Worm (Caenorhabditis elegans): ENCODE results near the gene F10C1.23.

Gene F10C1.23

ce11 chrII:5781935-5782921 lies 24.4 kb downstream of the F10C1.23 start, which contains the start of gene K05F1.6 (continued):
- TF ChIP-seq dmd-4 (tag; optimal IDR thresholded peaks at IDR 0.05) (no peak), nhr-23 (tag; optimal IDR thresholded peaks at IDR 0.05) (no peak), sma-9 (GFP tag; optimal IDR thresholded peaks at IDR 0.05) (peak; percentile 62), sma-9 (tag; optimal IDR thresholded peaks at IDR 0.05) (no peak)

DNA sequence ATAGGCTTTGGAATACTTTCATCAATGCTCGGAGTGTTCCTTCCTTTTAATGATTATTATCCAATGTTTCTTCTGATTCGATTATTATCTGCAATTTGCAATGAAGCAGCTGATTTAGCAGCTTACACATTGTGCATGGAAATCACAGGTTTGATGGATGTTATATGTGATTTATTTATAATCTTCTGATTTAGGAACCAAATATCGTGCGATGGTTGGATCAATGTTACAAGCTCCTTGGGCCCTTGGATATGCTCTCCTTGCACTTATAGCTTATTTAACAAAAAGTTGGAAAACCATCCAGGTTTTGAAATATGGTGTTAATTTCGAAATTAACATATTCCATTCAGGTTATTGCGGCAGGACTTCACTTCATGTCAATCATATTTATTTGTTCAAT lies 27.7 kb downstream of the F10C1.23 start:
- TF ChIP-seq peb-1 (tag; optimal IDR thresholded peaks at IDR 0.05) (no peak), nhr-77 (tag; optimal IDR thresholded peaks at IDR 0.05) (no peak), gmeb-1 (tag; optimal IDR thresholded peaks at IDR 0.05) (no peak), F13H6.1 (tag; optimal IDR thresholded peaks at IDR 0.05) (no peak), blmp-1 (tag; optimal IDR thresholded peaks at IDR 0.05; ENCODE audit: insufficient read depth) (no peak), nhr-129 (tag; optimal IDR thresholded peaks at IDR 0.05) (no peak), ama-1 (optimal IDR thresholded peaks at IDR 0.05) (no peak), ZK546.5 (tag; optimal IDR thresholded peaks at IDR 0.05) (no peak), lin-13 (GFP tag; optimal IDR thresholded peaks at IDR 0.05) (no peak), crh-2 (tag; optimal IDR thresholded peaks at IDR 0.05) (no peak), elt-1 (tag; optimal IDR thresholded peaks at IDR 0.05) (no peak), nhr-25 (tag; optimal IDR thresholded peaks at IDR 0.05) (no peak), nhr-10 (tag; optimal IDR thresholded peaks at IDR 0.05) (no peak), unc-62 (GFP tag; optimal IDR thresholded peaks at IDR 0.05) (no peak)

ce11 chrII:5788815-5789214 lies 31.0 kb downstream of the F10C1.23 start, which contains the start of gene K05F1.13:
Gene K05F1.13 (plus strand): TSS chrII:5789115.
- TF ChIP-seq egl-27 (tag; optimal IDR thresholded peaks at IDR 0.05) (no peak), peb-1 (tag; optimal IDR thresholded peaks at IDR 0.05) (no peak), F13H6.1 (tag; optimal IDR thresholded peaks at IDR 0.05) (no peak), mbf-1 (tag; optimal IDR thresholded peaks at IDR 0.05) (no peak), gmeb-1 (tag; optimal IDR thresholded peaks at IDR 0.05) (no peak), lin-13 (GFP tag; optimal IDR thresholded peaks at IDR 0.05) (no peak), elt-3 (tag; optimal IDR thresholded peaks at IDR 0.05) (no peak), nhr-6 (tag; optimal IDR thresholded peaks at IDR 0.05) (no peak), crh-2 (tag; optimal IDR thresholded peaks at IDR 0.05) (no peak), dmd-4 (tag; optimal IDR thresholded peaks at IDR 0.05) (no peak), nhr-129 (tag; optimal IDR thresholded peaks at IDR 0.05) (no peak), skn-1 (tag; optimal IDR thresholded peaks at IDR 0.05) (no peak), nhr-77 (tag; optimal IDR thresholded peaks at IDR 0.05) (no peak), nhr-12 (tag; optimal IDR thresholded peaks at IDR 0.05) (no peak), nhr-21 (tag; optimal IDR thresholded peaks at IDR 0.05) (no peak), nhr-23 (tag; optimal IDR thresholded peaks at IDR 0.05) (no peak), alr-1 (tag; optimal IDR thresholded peaks at IDR 0.05) (no peak), mab-5 (tag; optimal IDR thresholded peaks at IDR 0.05) (no peak), blmp-1 (tag; optimal IDR thresholded peaks at IDR 0.05; ENCODE audit: insufficient read depth) (no peak), ZK546.5 (tag; optimal IDR thresholded peaks at IDR 0.05) (no peak)

- TF ChIP-seq ama-1 (optimal IDR thresholded peaks at IDR 0.05): no peak
- peak; percentile 11 for TF ChIP-seq C34F6.9 (tag; optimal IDR thresholded peaks at IDR 0.05)
- no peak for TF ChIP-seq lin-39 (tag; optimal IDR thresholded peaks at IDR 0.05)
- TF ChIP-seq elt-1 (tag; optimal IDR thresholded peaks at IDR 0.05): peak; percentile 39
- no peak for TF ChIP-seq blmp-1 (tag; optimal IDR thresholded peaks at IDR 0.05; ENCODE audit: insufficient read depth)
- TF ChIP-seq lin-13 (GFP tag; optimal IDR thresholded peaks at IDR 0.05): no peak
- TF ChIP-seq unc-62 (GFP tag; optimal IDR thresholded peaks at IDR 0.05): no peak
- no peak for TF ChIP-seq ztf-11 (tag; optimal IDR thresholded peaks at IDR 0.05)
- TF ChIP-seq F13H6.1 (tag; optimal IDR thresholded peaks at IDR 0.05): peak; percentile 22
- peak; percentile 40 for TF ChIP-seq nhr-129 (tag; optimal IDR thresholded peaks at IDR 0.05)
- TF ChIP-seq lsy-2 (tag; optimal IDR thresholded peaks at IDR 0.05): peak in 1 of 2 experiments; percentile 28
- TF ChIP-seq R02D3.7 (tag; optimal IDR thresholded peaks at IDR 0.05): no peak
- TF ChIP-seq fos-1 (tag; optimal IDR thresholded peaks at IDR 0.05): no peak
- peak; percentile 65 for TF ChIP-seq sma-9 (GFP tag; optimal IDR thresholded peaks at IDR 0.05)
- TF ChIP-seq sma-9 (tag; optimal IDR thresholded peaks at IDR 0.05): no peak
Measured at ce11 chrII:5790313-5790773, 32.5 kb downstream of the F10C1.23 start, which contains the start of gene lect-2. Gene lect-2 (plus strand): TSS chrII:5790723.
